Worm (Caenorhabditis elegans): ENCODE data around the gene ZK105.1.

DNA sequence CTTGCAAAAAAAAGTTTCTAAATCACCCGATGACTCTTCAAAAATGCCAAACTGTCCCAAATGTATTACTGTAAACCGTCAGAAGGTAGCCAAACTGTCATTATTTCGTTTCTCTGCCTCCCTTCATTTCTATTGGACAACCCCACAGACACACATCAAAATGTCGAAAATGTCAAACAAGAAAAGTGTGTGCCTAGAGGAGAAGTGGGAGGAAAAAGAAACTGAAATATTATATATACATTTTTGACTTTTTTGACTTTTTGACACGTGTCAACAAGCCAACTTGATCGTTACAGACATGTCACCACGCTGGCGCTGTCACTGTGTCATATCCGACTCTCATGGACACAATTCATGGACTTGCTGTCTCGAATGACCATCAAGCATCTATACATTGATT is 35.9 kb downstream of the ZK105.1 start:
- TF ChIP-seq snpc-3.4 (tag; optimal IDR thresholded peaks at IDR 0.05) (no peak), lin-40 (tag; optimal IDR thresholded peaks at IDR 0.05) (no peak), ama-1 (optimal IDR thresholded peaks at IDR 0.05) (no peak), ama-1 (GFP tag; optimal IDR thresholded peaks at IDR 0.05) (no peak), attf-3 (GFP tag; conservative IDR thresholded peaks at IDR 0.05) (no peak), nhr-90 (tag; optimal IDR thresholded peaks at IDR 0.05) (no peak), pha-4 (tag; optimal IDR thresholded peaks at IDR 0.05) (no peak)

Data from whole organism, young adult.